Worm (Caenorhabditis elegans) whole organism, L3 larva: ENCODE results near the gene daf-15.

Source experiments
- ama-1 ChIP-seq: fragments of 150-350 bp; optimal IDR thresholded peaks from 2 replicates; lab custom pipeline; 2018
- ceh-16 ChIP-seq: sonication (generic microtip); optimal IDR thresholded peaks from 2 replicates; lab custom pipeline; 2017; ENCODE audit warnings: missing biosample characterization, missing genetic modification characterization
- daf-12 ChIP-seq: fragments of 150-350 bp; optimal IDR thresholded peaks from 2 replicates; lab custom pipeline; 2014; ENCODE audit warnings: missing biosample characterization, missing genetic modification reagents, missing genetic modification characterization
- egl-27 ChIP-seq: sonication (generic microtip); optimal IDR thresholded peaks from 4 replicates; lab custom pipeline; 2017; ENCODE audit warnings: missing biosample characterization, missing genetic modification reagents, missing genetic modification characterization
- fkh-10 ChIP-seq: sonication (generic microtip); optimal IDR thresholded peaks from 2 replicates; lab custom pipeline; 2017; ENCODE audit warnings: missing biosample characterization, missing genetic modification reagents, missing genetic modification characterization
- jun-1 ChIP-seq: fragments of 150-350 bp; optimal IDR thresholded peaks from 2 replicates; lab custom pipeline; 2014; ENCODE audit warnings: missing biosample characterization, missing genetic modification reagents, missing genetic modification characterization
- lin-15B ChIP-seq: fragments of 150-350 bp; optimal IDR thresholded peaks from 2 replicates; lab custom pipeline; 2014; ENCODE audit warnings: missing biosample characterization, missing genetic modification characterization
- nfya-1 ChIP-seq: sonication (generic microtip); optimal IDR thresholded peaks from 2 replicates; lab custom pipeline; 2017; ENCODE audit warnings: missing genetic modification characterization, mild to moderate bottlenecking, missing compliant biosample characterization, antibody characterized with exemption, moderate library complexity; ENCODE audit not compliant: insufficient read depth
- nhr-28 ChIP-seq: fragments of 150-350 bp; optimal IDR thresholded peaks from 2 replicates; lab custom pipeline; 2014; ENCODE audit warnings: missing biosample characterization, missing genetic modification characterization
- pha-4 ChIP-seq: fragments of 150-350 bp; optimal IDR thresholded peaks from 2 replicates; lab custom pipeline; 2014; ENCODE audit warnings: missing biosample characterization, missing genetic modification reagents, missing genetic modification characterization
- sea-2 ChIP-seq: fragments of 150-350 bp; sonication (generic microtip); optimal IDR thresholded peaks from 4 replicates; lab custom pipeline; 2014; ENCODE audit warnings: missing biosample characterization, missing genetic modification reagents, missing genetic modification characterization
- snpc-4 ChIP-seq: fragments of 150-350 bp; optimal IDR thresholded peaks from 2 replicates; lab custom pipeline; 2014; ENCODE audit warnings: missing biosample characterization, missing genetic modification characterization
- zag-1 ChIP-seq: fragments of 150-350 bp; optimal IDR thresholded peaks from 2 replicates; lab custom pipeline; 2014; ENCODE audit warnings: missing biosample characterization, missing genetic modification characterization
- ztf-11 ChIP-seq: fragments of 150-350 bp; optimal IDR thresholded peaks from 2 replicates; lab custom pipeline; 2014; ENCODE audit warnings: missing biosample characterization, missing genetic modification characterization

- TF ChIP-seq nfya-1 (tag; lab: Kevin White, UChicago) (no peak), ceh-16 (tag; lab: Kevin White, UChicago) (no peak), nhr-28 (tag; lab: Kevin White, UChicago) (no peak), fkh-10 (GFP tag; lab: Kevin White, UChicago) (no peak), jun-1 (tag; lab: Kevin White, UChicago) (no peak), sea-2 (GFP tag; lab: Kevin White, UChicago) (no peak), zag-1 (no peak), lin-15B (tag; lab: Kevin White, UChicago) (peak; percentile 16), pha-4 (tag; lab: Kevin White, UChicago) (no peak), ama-1 (lab: Kevin White, UChicago) (no peak), daf-12 (tag; lab: Kevin White, UChicago) (no peak), egl-27 (tag; lab: Kevin White, UChicago) (no peak), ztf-11 (tag; lab: Kevin White, UChicago) (no peak), snpc-4 (tag; lab: Kevin White, UChicago) (no peak)
These were observed 17.9 kb downstream of the daf-15 start for ce11 chrIV:9403761-9404420.
